Worm (Caenorhabditis elegans) whole organism, L4 larva: Measurements from ENCODE around the gene F12A10.6.

Experiments
- T20F7.1 ChIP-seq: fragments of 200-800 bp; sonication (Bioruptor generic); optimal IDR thresholded peaks from 2 replicates; lab custom pipeline; 2018; ENCODE audit warnings: mild to moderate bottlenecking, missing genetic modification characterization, missing compliant biosample characterization
- dve-1 ChIP-seq: sonication (generic microtip); optimal IDR thresholded peaks from 2 replicates; lab custom pipeline; 2017; ENCODE audit warnings: antibody characterized with exemption, mild to moderate bottlenecking, missing genetic modification characterization, missing compliant biosample characterization; ENCODE audit not compliant: insufficient read depth
- egl-27 ChIP-seq: sonication (generic microtip); optimal IDR thresholded peaks from 3 replicates; lab custom pipeline; 2017; ENCODE audit warnings: missing biosample characterization, missing genetic modification reagents, missing genetic modification characterization
- fkh-10 ChIP-seq: fragments of 150-350 bp; optimal IDR thresholded peaks from 2 replicates; lab custom pipeline; 2014; ENCODE audit warnings: missing biosample characterization, missing genetic modification reagents, missing genetic modification characterization
- fos-1 ChIP-seq: fragments of 150-350 bp; optimal IDR thresholded peaks from 2 replicates; lab custom pipeline; 2014; ENCODE audit warnings: missing biosample characterization, missing genetic modification characterization
- nhr-77 ChIP-seq: fragments of 150-350 bp; optimal IDR thresholded peaks from 2 replicates; lab custom pipeline; 2014; ENCODE audit warnings: missing biosample characterization, missing genetic modification characterization
- unc-39 ChIP-seq: sonication (generic microtip); optimal IDR thresholded peaks from 2 replicates; lab custom pipeline; 2017; ENCODE audit warnings: missing biosample characterization, missing genetic modification characterization
- zag-1 ChIP-seq: fragments of 150-350 bp; optimal IDR thresholded peaks from 2 replicates; lab custom pipeline; 2014; ENCODE audit warnings: missing biosample characterization, missing genetic modification characterization

DNA sequence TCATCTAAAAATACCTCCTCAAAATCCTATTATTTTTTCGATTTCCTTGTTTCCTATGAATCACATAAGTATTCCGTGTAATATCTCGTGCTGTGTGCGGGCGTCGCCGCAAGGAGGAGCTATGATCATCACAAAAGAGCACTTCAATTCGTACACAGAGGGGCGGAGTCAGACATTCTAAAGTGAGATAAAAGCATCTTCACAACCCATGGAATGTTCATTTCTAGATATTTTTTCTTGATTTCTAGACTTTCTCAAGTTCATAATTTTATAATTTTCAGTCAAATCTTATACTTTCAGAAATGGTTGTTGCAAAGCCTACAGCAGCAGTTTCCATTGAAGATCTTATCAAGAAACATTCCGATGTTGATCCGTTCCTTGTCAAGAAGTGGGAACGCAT lies 46.9 kb downstream of the F12A10.6 start, which contains the start of gene cex-1:
- TF ChIP-seq dve-1 (tag; lab: Kevin White, UChicago) (no peak), nhr-77 (tag; lab: Kevin White, UChicago) (no peak), unc-39 (tag; lab: Kevin White, UChicago) (no peak), egl-27 (tag; lab: Kevin White, UChicago) (no peak), fos-1 (tag; lab: Kevin White, UChicago) (no peak), zag-1 (no peak), fkh-10 (no peak), T20F7.1 (GFP tag; lab: Kevin White, UChicago) (no peak)
